Fruit fly (Drosophila melanogaster) whole organism, prepupa: ENCODE results near the gene CG43796.
A peak's percentile ranks its signal among the peaks of the same experiment; 100 is the strongest.

Source experiments
- CG32006 ChIP-seq: fragments of 200-800 bp; sonication (Bioruptor generic); optimal IDR thresholded peaks from 3 replicates; lab custom pipeline; 2017; ENCODE audit warnings: missing biosample characterization, mild to moderate bottlenecking, missing genetic modification characterization
- CG34406 ChIP-seq: fragments of 200-800 bp; sonication (Bioruptor generic); optimal IDR thresholded peaks from 3 replicates; lab custom pipeline; 2016; ENCODE audit warnings: missing biosample characterization, missing genetic modification characterization
- CG6854 ChIP-seq: fragments of 200-800 bp; sonication (Bioruptor generic); optimal IDR thresholded peaks from 2 replicates; lab custom pipeline; 2017; ENCODE audit warnings: missing biosample characterization, mild to moderate bottlenecking, missing genetic modification characterization
- Hr39 ChIP-seq: fragments of 200-800 bp; sonication (Bioruptor generic); optimal IDR thresholded peaks from 2 replicates; lab custom pipeline; 2016; ENCODE audit warnings: missing biosample characterization, missing genetic modification characterization
- OdsH ChIP-seq: fragments of 200-800 bp; sonication (Bioruptor generic); optimal IDR thresholded peaks from 3 replicates; lab custom pipeline; 2016; ENCODE audit warnings: missing biosample characterization, missing genetic modification characterization
- Sox15 ChIP-seq: fragments of 200-800 bp; sonication (Bioruptor generic); optimal IDR thresholded peaks from 3 replicates; lab custom pipeline; 2016; ENCODE audit warnings: missing biosample characterization, missing genetic modification characterization
- dac ChIP-seq: fragments of 200-800 bp; sonication (Bioruptor generic); optimal IDR thresholded peaks from 2 replicates; lab custom pipeline; 2017; ENCODE audit warnings: missing biosample characterization, mild to moderate bottlenecking, missing genetic modification characterization
- salr ChIP-seq, 2 experiments: fragments of 200-800 bp; sonication (Bioruptor generic); optimal IDR thresholded peaks; 3 replicates each; lab custom pipeline; 2016 to 2018; ENCODE audit warnings: missing biosample characterization in 2 of 2, missing genetic modification characterization in 2 of 2, mild to moderate bottlenecking in 1 of 2

dm6 chr2L:8461782-8462453 lies 20.3 kb upstream of the CG43796 start:
- TF ChIP-seq Sox15 (GFP tag; lab: Kevin White, UChicago) (no peak), salr (GFP tag; optimal IDR thresholded peaks at IDR 0.05; lab: Kevin White, UChicago) (no peak), dac (GFP tag; lab: Kevin White, UChicago) (no peak), OdsH (GFP tag; lab: Kevin White, UChicago) (peak; percentile 23), Hr39 (GFP tag; lab: Kevin White, UChicago) (peak; percentile 23), CG6854 (GFP tag; lab: Kevin White, UChicago) (no peak), CG34406 (GFP tag; lab: Kevin White, UChicago) (no peak), CG32006 (GFP tag; lab: Kevin White, UChicago) (peak; percentile 33)
